Fruit fly (Drosophila melanogaster): ENCODE measurements around the gene caps.

DNA sequence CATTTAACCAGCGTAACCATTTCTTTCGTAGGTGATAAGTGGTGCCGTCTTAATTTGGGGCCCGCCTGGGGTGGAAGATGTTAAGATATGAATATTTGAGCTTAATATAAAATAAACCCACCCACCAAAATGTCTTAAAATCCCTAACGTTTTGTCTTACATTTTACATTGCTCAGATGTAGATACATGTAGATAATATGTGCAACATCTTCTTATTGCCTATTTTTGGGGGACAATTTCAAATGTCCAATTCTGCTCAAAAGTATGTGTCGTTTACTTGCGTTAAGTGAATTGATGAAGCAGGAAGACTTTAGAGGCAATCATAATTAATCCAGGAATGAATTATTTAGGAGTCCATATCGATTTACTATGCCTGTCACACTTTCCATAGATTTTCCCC, 73.3 kb downstream of the caps start:
- TF ChIP-seq CG14655 (GFP tag; optimal IDR thresholded peaks at IDR 0.05) (no peak), CG12605 (GFP tag; IDR thresholded peaks at IDR 0.05) (no peak), Pif1A (GFP tag; optimal IDR thresholded peaks at IDR 0.05) (no peak)
